Worm (Caenorhabditis elegans) whole organism, L1 larva: Measurements from ENCODE around the gene nca-2.

Experiments
- C04F5.9 ChIP-seq: sonication (generic microtip); optimal IDR thresholded peaks from 2 replicates; lab custom pipeline; 2016; ENCODE audit warnings: missing genetic modification characterization, missing compliant biosample characterization
- C16A3.4 ChIP-seq: fragments of 150-350 bp; optimal IDR thresholded peaks from 2 replicates; lab custom pipeline; 2014; ENCODE audit warnings: missing biosample characterization, missing genetic modification characterization
- aha-1 ChIP-seq: fragments of 150-350 bp; optimal IDR thresholded peaks from 2 replicates; lab custom pipeline; 2014; ENCODE audit warnings: missing biosample characterization, missing genetic modification characterization
- alr-1 ChIP-seq: fragments of 200-800 bp; sonication (Bioruptor generic); optimal IDR thresholded peaks from 2 replicates; lab custom pipeline; 2018; ENCODE audit warnings: borderline replicate concordance, mild to moderate bottlenecking, missing genetic modification characterization, missing compliant biosample characterization
- blmp-1 ChIP-seq: fragments of 150-350 bp; optimal IDR thresholded peaks from 2 replicates; lab custom pipeline; 2014; ENCODE audit warnings: missing biosample characterization, missing genetic modification characterization
- ceh-8 ChIP-seq: fragments of 200-800 bp; sonication (Bioruptor generic); optimal IDR thresholded peaks from 2 replicates; lab custom pipeline; 2018; ENCODE audit warnings: mild to moderate bottlenecking, missing genetic modification characterization, moderate library complexity, missing compliant biosample characterization
- ceh-88 ChIP-seq: fragments of 200-800 bp; sonication (Bioruptor generic); IDR thresholded peaks from 2 replicates; pipeline ENCODE4 v1.3.6; 2022; ENCODE audit warnings: missing genetic modification characterization, missing compliant biosample characterization
- efl-1 ChIP-seq, 4 experiments: fragments of 150-350 bp; optimal IDR thresholded peaks in 3 of 4; peaks in 1 of 4; 1 replicate in 1 of 4; 2 replicates in 3 of 4; lab custom pipeline; 2014; ENCODE audit warnings: missing biosample characterization in 2 of 4, missing genetic modification characterization in 2 of 4, missing genetic modification reagents in 2 of 4
- egl-13 ChIP-seq: sonication (generic microtip); optimal IDR thresholded peaks from 2 replicates; lab custom pipeline; 2016; ENCODE audit warnings: missing genotype, missing genetic modification reagents, missing genetic modification characterization, missing compliant biosample characterization
- ets-5 ChIP-seq: fragments of 200-800 bp; sonication (Bioruptor generic); IDR thresholded peaks from 2 replicates; pipeline ENCODE4 v1.3.6; 2022; ENCODE audit warnings: missing genetic modification characterization, missing compliant biosample characterization
- fkh-4 ChIP-seq: sonication (generic microtip); optimal IDR thresholded peaks from 2 replicates; lab custom pipeline; 2016; ENCODE audit warnings: missing compliant biosample characterization, missing genetic modification characterization, borderline replicate concordance
- fkh-8 ChIP-seq: sonication (generic microtip); optimal IDR thresholded peaks from 2 replicates; lab custom pipeline; 2016; ENCODE audit warnings: mild to moderate bottlenecking, missing genetic modification characterization, missing compliant biosample characterization
- fos-1 ChIP-seq: fragments of 150-350 bp; optimal IDR thresholded peaks from 2 replicates; lab custom pipeline; 2014; ENCODE audit warnings: missing biosample characterization, missing genetic modification characterization
- grh-1 ChIP-seq: fragments of 200-800 bp; sonication (Bioruptor generic); IDR thresholded peaks from 2 replicates; pipeline ENCODE4 v1.3.6; 2022; ENCODE audit warnings: missing genetic modification reagents, missing genetic modification characterization, missing compliant biosample characterization
- hpl-2 ChIP-seq: fragments of 150-350 bp; optimal IDR thresholded peaks from 2 replicates; lab custom pipeline; 2014; ENCODE audit warnings: missing biosample characterization, missing genetic modification reagents, missing genetic modification characterization
- irx-1 ChIP-seq: sonication (generic microtip); optimal IDR thresholded peaks from 2 replicates; lab custom pipeline; 2016; ENCODE audit warnings: missing genetic modification characterization, missing compliant biosample characterization
- jun-1 ChIP-seq: fragments of 150-350 bp; optimal IDR thresholded peaks from 2 replicates; lab custom pipeline; 2014; ENCODE audit warnings: missing biosample characterization, missing genetic modification reagents, missing genetic modification characterization
- lin-13 ChIP-seq: fragments of 150-350 bp; optimal IDR thresholded peaks from 2 replicates; lab custom pipeline; 2014; ENCODE audit warnings: missing biosample characterization, missing genetic modification reagents, missing genetic modification characterization
- lin-35 ChIP-seq, 2 experiments: fragments of 150-350 bp; optimal IDR thresholded peaks; 2 replicates each; lab custom pipeline; 2014; ENCODE audit warnings: missing biosample characterization in 2 of 2, missing genetic modification characterization in 2 of 2, missing genetic modification reagents in 2 of 2
- lsy-2 ChIP-seq, 2 experiments: fragments of 150-350 bp; optimal IDR thresholded peaks; 2 replicates each; lab custom pipeline; 2014; ENCODE audit warnings: missing biosample characterization in 2 of 2, missing genetic modification characterization in 2 of 2
- mdl-1 ChIP-seq, 2 experiments: fragments of 150-350 bp; optimal IDR thresholded peaks; 2 replicates each; lab custom pipeline; 2014 to 2017; ENCODE audit warnings: missing biosample characterization in 2 of 2, missing genetic modification characterization in 2 of 2, inconsistent platforms in 1 of 2
- mef-2 ChIP-seq: fragments of 150-350 bp; optimal IDR thresholded peaks from 2 replicates; lab custom pipeline; 2014; ENCODE audit warnings: missing biosample characterization, missing genetic modification characterization
- mep-1 ChIP-seq: fragments of 150-350 bp; optimal IDR thresholded peaks from 2 replicates; lab custom pipeline; 2014; ENCODE audit warnings: missing biosample characterization, missing genetic modification characterization
- nhr-11 ChIP-seq: fragments of 150-350 bp; optimal IDR thresholded peaks from 2 replicates; lab custom pipeline; 2014; ENCODE audit warnings: missing biosample characterization, missing genetic modification characterization
- nhr-12 ChIP-seq: sonication (generic microtip); optimal IDR thresholded peaks from 2 replicates; lab custom pipeline; 2017; ENCODE audit warnings: missing biosample characterization, missing genetic modification characterization
- nhr-237 ChIP-seq: fragments of 150-350 bp; optimal IDR thresholded peaks from 2 replicates; lab custom pipeline; 2014; ENCODE audit warnings: missing biosample characterization, missing genetic modification characterization
- nhr-28 ChIP-seq: fragments of 150-350 bp; optimal IDR thresholded peaks from 2 replicates; lab custom pipeline; 2014; ENCODE audit warnings: missing biosample characterization, missing genetic modification characterization
- nhr-47 ChIP-seq: sonication (generic microtip); optimal IDR thresholded peaks from 2 replicates; lab custom pipeline; 2016; ENCODE audit warnings: mild to moderate bottlenecking, missing genetic modification characterization, moderate library complexity, missing compliant biosample characterization
- nhr-71 ChIP-seq: sonication (generic microtip); optimal IDR thresholded peaks from 2 replicates; lab custom pipeline; 2016; ENCODE audit warnings: mild to moderate bottlenecking, missing genetic modification characterization, moderate library complexity, missing compliant biosample characterization
- nhr-77 ChIP-seq: fragments of 150-350 bp; optimal IDR thresholded peaks from 2 replicates; lab custom pipeline; 2014; ENCODE audit warnings: missing biosample characterization, missing genetic modification characterization
- nhr-85 ChIP-seq: sonication (generic microtip); peaks from one replicate; lab custom pipeline; 2016; ENCODE audit warnings: missing genetic modification characterization, inconsistent platforms, missing compliant biosample characterization
- nhr-90 ChIP-seq: sonication (generic microtip); optimal IDR thresholded peaks from 2 replicates; lab custom pipeline; 2016; ENCODE audit warnings: mild to moderate bottlenecking, missing genetic modification characterization, missing compliant biosample characterization; ENCODE audit not compliant: poor library complexity
- pag-3 ChIP-seq: sonication (generic microtip); optimal IDR thresholded peaks from 2 replicates; lab custom pipeline; 2017; ENCODE audit warnings: missing genetic modification characterization, mild to moderate bottlenecking, missing compliant biosample characterization, antibody characterized with exemption, borderline replicate concordance; ENCODE audit not compliant: insufficient read depth
- rnt-1 ChIP-seq: sonication (generic microtip); optimal IDR thresholded peaks from 2 replicates; lab custom pipeline; 2016; ENCODE audit warnings: mild to moderate bottlenecking, missing genetic modification characterization, moderate library complexity, missing compliant biosample characterization
- skn-1 ChIP-seq: fragments of 150-350 bp; optimal IDR thresholded peaks from 2 replicates; lab custom pipeline; 2014; ENCODE audit warnings: missing biosample characterization, missing genetic modification characterization
- snpc-4 ChIP-seq: fragments of 150-350 bp; optimal IDR thresholded peaks from 2 replicates; lab custom pipeline; 2014; ENCODE audit warnings: missing biosample characterization, missing genetic modification characterization
- snu-23 ChIP-seq: sonication (generic microtip); optimal IDR thresholded peaks from 2 replicates; lab custom pipeline; 2016; ENCODE audit warnings: missing genetic modification characterization, missing compliant biosample characterization
- sox-4 ChIP-seq: sonication (generic microtip); optimal IDR thresholded peaks from 2 replicates; lab custom pipeline; 2016; ENCODE audit warnings: missing genetic modification characterization, missing compliant biosample characterization
- sptf-1 ChIP-seq: fragments of 150-350 bp; optimal IDR thresholded peaks from 2 replicates; lab custom pipeline; 2014; ENCODE audit warnings: missing biosample characterization, missing genetic modification characterization
- sup-37 ChIP-seq: fragments of 200-800 bp; sonication (Bioruptor generic); optimal IDR thresholded peaks from 2 replicates; lab custom pipeline; 2018; ENCODE audit warnings: mild to moderate bottlenecking, missing genetic modification characterization, missing compliant biosample characterization
- tbx-2 ChIP-seq: sonication (generic microtip); optimal IDR thresholded peaks from 2 replicates; lab custom pipeline; 2016; ENCODE audit warnings: missing genetic modification characterization, missing compliant biosample characterization
- tlp-1 ChIP-seq: fragments of 150-350 bp; optimal IDR thresholded peaks from 2 replicates; lab custom pipeline; 2014; ENCODE audit warnings: missing biosample characterization, missing genetic modification characterization
- unc-130 ChIP-seq: fragments of 150-350 bp; optimal IDR thresholded peaks from 2 replicates; lab custom pipeline; 2017; ENCODE audit warnings: missing biosample characterization, missing genetic modification characterization, inconsistent platforms
- vab-15 ChIP-seq: sonication (generic microtip); optimal IDR thresholded peaks from 2 replicates; lab custom pipeline; 2017; ENCODE audit warnings: missing genotype, mild to moderate bottlenecking, missing genetic modification characterization, missing compliant biosample characterization
- zag-1 ChIP-seq: fragments of 150-350 bp; optimal IDR thresholded peaks from 2 replicates; lab custom pipeline; 2014; ENCODE audit warnings: missing biosample characterization, missing genetic modification characterization
- zip-4 ChIP-seq: fragments of 200-800 bp; sonication (Bioruptor generic); optimal IDR thresholded peaks from 2 replicates; lab custom pipeline; 2018; ENCODE audit warnings: mild to moderate bottlenecking, missing genetic modification characterization, moderate library complexity, missing compliant biosample characterization

Gene nca-2

ce11 chrIII:4960204-4960603, 5.2 kb upstream of the nca-2 start, which contains the start of gene C27F2.4:
Gene C27F2.4, minus strand, starts transcription at chrIII:4960304.
- TF ChIP-seq vab-15 (tag; lab: Kevin White, UChicago) (no peak), irx-1 (tag; lab: Kevin White, UChicago) (no peak), tbx-2 (tag; lab: Kevin White, UChicago) (no peak), fos-1 (tag; lab: Kevin White, UChicago) (no peak), nhr-12 (no peak), nhr-11 (tag; lab: Kevin White, UChicago) (no peak), zip-4 (GFP tag; lab: Kevin White, UChicago) (no peak), fkh-8 (tag; lab: Kevin White, UChicago) (no peak), mef-2 (tag; lab: Kevin White, UChicago) (no peak)
- TF ChIP-seq, all 84 proteins: peak for 0

ce11 chrIII:4961281-4961680, 4.1 kb upstream of the nca-2 start:
- TF ChIP-seq efl-1 (optimal IDR thresholded peaks at IDR 0.05; lab: Kevin White, UChicago) = no peak
- TF ChIP-seq efl-1 (GFP tag; optimal IDR thresholded peaks at IDR 0.05 in 1 of 2; lab: Kevin White, UChicago) = peak in 1 of 2 experiments; percentile 26
- TF ChIP-seq fkh-4 (tag; lab: Kevin White, UChicago) = no peak

ce11 chrIII:4962393-4962792, 3.0 kb upstream of the nca-2 start, which contains the start of gene vps-22:
Gene vps-22, minus strand, starts transcription at chrIII:4962493.
- TF ChIP-seq zag-1 (tag; lab: Kevin White, UChicago) (no peak), blmp-1 (tag; lab: Kevin White, UChicago) (no peak), nhr-90 (tag; lab: Kevin White, UChicago) (no peak), snpc-4 (tag; lab: Kevin White, UChicago) (no peak), C04F5.9 (tag; lab: Kevin White, UChicago) (no peak), tlp-1 (tag; lab: Kevin White, UChicago) (no peak), sox-4 (tag; lab: Kevin White, UChicago) (no peak), lsy-2 (tag; optimal IDR thresholded peaks at IDR 0.05; lab: Kevin White, UChicago) (no peak), mef-2 (tag; lab: Kevin White, UChicago) (no peak), nhr-237 (tag; lab: Kevin White, UChicago) (no peak), nhr-11 (tag; lab: Kevin White, UChicago) (no peak), lin-35 (GFP tag; optimal IDR thresholded peaks at IDR 0.05; lab: Kevin White, UChicago) (no peak), hpl-2 (no peak), alr-1 (tag; lab: Kevin White, UChicago) (no peak), mep-1 (tag; lab: Kevin White, UChicago) (no peak)

ce11 chrIII:4962886-4963285, 2.5 kb upstream of the nca-2 start, which contains the start of gene C27F2.9:
Gene C27F2.9, minus strand, starts transcription at chrIII:4963044.
- peak; percentile 92 for TF ChIP-seq C16A3.4
- peak; percentile 72 for TF ChIP-seq nhr-77
- peak; percentile 90 for TF ChIP-seq nhr-11 (tag; lab: Kevin White, UChicago)
- peak; percentile 57; the same call in 1 of the 2 replicates for TF ChIP-seq ceh-88 (GFP tag; lab: Robert Waterston, UW)
- peak; percentile 91 for TF ChIP-seq skn-1 (tag; lab: Kevin White, UChicago)
- peak; percentile 93 for TF ChIP-seq nhr-85 (tag; lab: Kevin White, UChicago)
- TF ChIP-seq ets-5 (GFP tag; lab: Robert Waterston, UW) = no peak
- TF ChIP-seq tlp-1 (tag; lab: Kevin White, UChicago) = no peak
- TF ChIP-seq mdl-1 (tag; optimal IDR thresholded peaks at IDR 0.05; lab: Kevin White, UChicago) = peak in 1 of 2 experiments; percentile 71
- no peak for TF ChIP-seq sptf-1
- peak; percentile 56 for TF ChIP-seq aha-1 (tag; lab: Kevin White, UChicago)
- TF ChIP-seq sox-4 (tag; lab: Kevin White, UChicago) = peak; percentile 82
- TF ChIP-seq fkh-4 (tag; lab: Kevin White, UChicago) = peak; percentile 44
- TF ChIP-seq sup-37 (GFP tag; lab: Kevin White, UChicago) = peak; percentile 81
- TF ChIP-seq unc-130 (tag; lab: Kevin White, UChicago) = peak; percentile 81
- peak; percentile 94 for TF ChIP-seq snu-23 (GFP tag; lab: Kevin White, UChicago)
- peak; percentile 85 for TF ChIP-seq grh-1 (GFP tag; lab: Robert Waterston, UW)
- peak; percentile 67 for TF ChIP-seq pag-3 (tag; lab: Kevin White, UChicago)
- peak; percentile 95 for TF ChIP-seq nhr-47 (tag; lab: Kevin White, UChicago)
- TF ChIP-seq rnt-1 (tag; lab: Kevin White, UChicago) = peak; percentile 96
- peak; percentile 79 for TF ChIP-seq jun-1 (tag; lab: Kevin White, UChicago)
- TF ChIP-seq ceh-8 = peak; percentile 84
- peak; percentile 95 for TF ChIP-seq nhr-71 (tag; lab: Kevin White, UChicago)
- peak; percentile 71 for TF ChIP-seq lin-13
- TF ChIP-seq nhr-28 (tag; lab: Kevin White, UChicago) = no peak
- TF ChIP-seq egl-13 = peak; percentile 84
- peak; percentile 5 for TF ChIP-seq mef-2 (tag; lab: Kevin White, UChicago)
- no peak for TF ChIP-seq vab-15 (tag; lab: Kevin White, UChicago)
